Worm (Caenorhabditis elegans) whole organism, young adult: ENCODE measurements around the gene Y17G7B.3.

Experiments
- ZK185.1 ChIP-seq: sonication (generic microtip); optimal IDR thresholded peaks from 2 replicates; lab custom pipeline; 2016; ENCODE audit warnings: mild to moderate bottlenecking, missing genetic modification characterization, missing compliant biosample characterization; ENCODE audit not compliant: poor library complexity, severe bottlenecking
- ama-1 ChIP-seq, 3 experiments: fragments of 150-350 bp in 1 of 3; sonication (generic microtip) in 2 of 3; optimal IDR thresholded peaks; 2 replicates each; lab custom pipeline; 2014 to 2018; ENCODE audit warnings: missing biosample characterization in 2 of 3, missing genetic modification characterization in 2 of 3, missing genetic modification reagents in 2 of 3
- cebp-2 ChIP-seq: fragments of 200-800 bp; sonication (Bioruptor generic); IDR thresholded peaks from 2 replicates; pipeline ENCODE4 v1.3.6; 2022; ENCODE audit warnings: missing genetic modification characterization, missing compliant biosample characterization
- lin-26 ChIP-seq: fragments of 200-800 bp; sonication (Bioruptor generic); IDR thresholded peaks from 2 replicates; pipeline ENCODE4 v1.3.6; 2022; ENCODE audit warnings: missing genetic modification reagents, missing genetic modification characterization, missing compliant biosample characterization

DNA sequence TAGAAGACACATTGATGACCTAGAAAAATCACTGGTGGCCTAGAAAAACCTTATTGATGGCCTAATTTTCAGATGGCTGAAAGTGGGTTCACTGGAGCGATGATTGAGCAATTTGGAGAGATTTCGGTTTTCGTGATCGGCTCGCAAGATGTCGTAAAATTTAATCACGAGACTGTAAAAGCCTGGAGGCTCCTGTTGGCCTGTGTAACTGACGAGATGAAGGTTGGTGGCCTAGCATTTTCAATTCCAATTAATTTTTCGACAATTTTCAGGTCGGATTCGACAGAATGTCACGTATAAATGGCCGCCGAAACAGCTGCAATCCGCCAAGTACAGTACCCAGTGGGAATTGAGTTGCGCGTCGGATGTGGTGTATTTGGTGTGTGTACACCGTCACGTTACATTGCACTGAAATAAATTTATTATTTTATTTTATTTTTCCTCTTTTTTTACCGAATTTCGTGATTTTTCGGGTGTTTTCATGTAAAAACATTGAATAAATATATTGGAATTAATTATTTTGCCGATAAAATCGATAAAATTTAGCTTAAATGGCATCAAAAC is 34.6 kb downstream of the Y17G7B.3 start, which contains the start of gene Y17G7B.12:
- TF ChIP-seq ZK185.1 (tag; lab: Kevin White, UChicago) (no peak), ama-1 (optimal IDR thresholded peaks at IDR 0.05; lab: Kevin White, UChicago) (no peak), ama-1 (GFP tag; optimal IDR thresholded peaks at IDR 0.05; lab: Kevin White, UChicago) (no peak), cebp-2 (GFP tag; lab: Robert Waterston, UW) (no peak), lin-26 (GFP tag; lab: Robert Waterston, UW) (no peak)
